Worm (Caenorhabditis elegans) whole organism, mixed stage, embryonic: Measurements from ENCODE around the gene F13H10.9.

ENCODE experiments used
- M03D4.4 ChIP-seq: sonication (generic microtip); optimal IDR thresholded peaks from 2 replicates; lab custom pipeline; 2017; ENCODE audit warnings: mild to moderate bottlenecking, missing genetic modification characterization, missing compliant biosample characterization
- bed-3 ChIP-seq: fragments of 200-800 bp; sonication (Bioruptor generic); optimal IDR thresholded peaks from 3 replicates; lab custom pipeline; 2018; ENCODE audit warnings: mild to moderate bottlenecking, missing genetic modification characterization, moderate library complexity, missing compliant biosample characterization
- blmp-1 ChIP-seq: fragments of 150-350 bp; optimal IDR thresholded peaks from 2 replicates; lab custom pipeline; 2014; ENCODE audit warnings: missing biosample characterization, missing genetic modification characterization
- ceh-39 ChIP-seq: fragments of 150-350 bp; optimal IDR thresholded peaks from 2 replicates; lab custom pipeline; 2014; ENCODE audit warnings: missing biosample characterization, missing genetic modification characterization
- ceh-43 ChIP-seq: fragments of 200-800 bp; sonication (Bioruptor generic); optimal IDR thresholded peaks from 2 replicates; lab custom pipeline; 2018; ENCODE audit warnings: mild to moderate bottlenecking, missing genetic modification characterization, moderate library complexity, missing compliant biosample characterization
- ceh-83 ChIP-seq: fragments of 200-800 bp; sonication (Bioruptor generic); optimal IDR thresholded peaks from 2 replicates; lab custom pipeline; 2018; ENCODE audit warnings: mild to moderate bottlenecking, missing genetic modification characterization, missing compliant biosample characterization
- ces-1 ChIP-seq: fragments of 150-350 bp; optimal IDR thresholded peaks from 2 replicates; lab custom pipeline; 2014; ENCODE audit warnings: missing biosample characterization, missing genetic modification reagents, missing genetic modification characterization
- cnd-1 ChIP-seq: fragments of 200-800 bp; sonication (Bioruptor generic); optimal IDR thresholded peaks from 2 replicates; lab custom pipeline; 2018; ENCODE audit warnings: mild to moderate bottlenecking, missing genetic modification characterization, missing compliant biosample characterization
- drap-1 ChIP-seq: fragments of 200-800 bp; sonication (Bioruptor generic); optimal IDR thresholded peaks from 3 replicates; lab custom pipeline; 2018; ENCODE audit warnings: mild to moderate bottlenecking, missing genetic modification characterization, missing compliant biosample characterization
- elt-1 ChIP-seq: sonication (generic microtip); optimal IDR thresholded peaks from 2 replicates; lab custom pipeline; 2017; ENCODE audit warnings: missing genetic modification characterization, mild to moderate bottlenecking, missing compliant biosample characterization, antibody characterized with exemption, moderate library complexity, borderline replicate concordance; ENCODE audit not compliant: insufficient read depth
- elt-3 ChIP-seq: fragments of 150-350 bp; optimal IDR thresholded peaks from 2 replicates; lab custom pipeline; 2014; ENCODE audit warnings: missing biosample characterization, missing genetic modification characterization
- flh-1 ChIP-seq: fragments of 200-800 bp; sonication (Bioruptor generic); optimal IDR thresholded peaks from 2 replicates; lab custom pipeline; 2018; ENCODE audit warnings: mild to moderate bottlenecking, missing genetic modification characterization, moderate library complexity, missing compliant biosample characterization
- ham-2 ChIP-seq: fragments of 200-800 bp; sonication (Bioruptor generic); optimal IDR thresholded peaks from 2 replicates; lab custom pipeline; 2018; ENCODE audit warnings: mild to moderate bottlenecking, missing genetic modification characterization, missing compliant biosample characterization
- hlh-1 ChIP-seq: fragments of 150-350 bp; optimal IDR thresholded peaks from 2 replicates; lab custom pipeline; 2014; ENCODE audit warnings: missing biosample characterization, missing genetic modification reagents, missing genetic modification characterization
- lin-32 ChIP-seq: fragments of 200-800 bp; sonication (Bioruptor generic); optimal IDR thresholded peaks from 2 replicates; lab custom pipeline; 2018; ENCODE audit warnings: mild to moderate bottlenecking, missing genetic modification characterization, missing compliant biosample characterization
- lsy-2 ChIP-seq: fragments of 150-350 bp; optimal IDR thresholded peaks from 2 replicates; lab custom pipeline; 2014; ENCODE audit warnings: missing biosample characterization, missing genetic modification characterization
- mab-5 ChIP-seq: fragments of 150-350 bp; optimal IDR thresholded peaks from 2 replicates; lab custom pipeline; 2014; ENCODE audit warnings: missing biosample characterization, missing genetic modification characterization
- mep-1 ChIP-seq: fragments of 150-350 bp; optimal IDR thresholded peaks from 2 replicates; lab custom pipeline; 2017; ENCODE audit warnings: missing biosample characterization, missing genetic modification reagents, missing genetic modification characterization, inconsistent platforms
- mls-2 ChIP-seq: sonication (generic microtip); optimal IDR thresholded peaks from 2 replicates; lab custom pipeline; 2016; ENCODE audit warnings: mild to moderate bottlenecking, missing genetic modification characterization, moderate library complexity, missing compliant biosample characterization
- nhr-12 ChIP-seq: fragments of 150-350 bp; optimal IDR thresholded peaks from 2 replicates; lab custom pipeline; 2014; ENCODE audit warnings: missing biosample characterization, missing genetic modification characterization
- nhr-2 ChIP-seq: fragments of 150-350 bp; optimal IDR thresholded peaks from 2 replicates; lab custom pipeline; 2014; ENCODE audit warnings: missing biosample characterization, missing genetic modification characterization
- nhr-237 ChIP-seq: fragments of 150-350 bp; optimal IDR thresholded peaks from 2 replicates; lab custom pipeline; 2014; ENCODE audit warnings: missing biosample characterization, missing genetic modification characterization
- nhr-76 ChIP-seq: sonication (generic microtip); optimal IDR thresholded peaks from 2 replicates; lab custom pipeline; 2017; ENCODE audit warnings: missing biosample characterization, missing genetic modification characterization
- pha-4 ChIP-seq: fragments of 150-350 bp; optimal IDR thresholded peaks from 2 replicates; lab custom pipeline; 2018; ENCODE audit warnings: missing biosample characterization, missing genetic modification reagents, missing genetic modification characterization
- sem-2 ChIP-seq: fragments of 200-800 bp; sonication (Bioruptor generic); optimal IDR thresholded peaks from 2 replicates; lab custom pipeline; 2018; ENCODE audit warnings: mild to moderate bottlenecking, missing genetic modification characterization, missing compliant biosample characterization
- snpc-4 ChIP-seq: fragments of 150-350 bp; optimal IDR thresholded peaks from 2 replicates; lab custom pipeline; 2014; ENCODE audit warnings: missing biosample characterization, missing genetic modification characterization
- sptf-1 ChIP-seq: sonication (generic microtip); optimal IDR thresholded peaks from 2 replicates; lab custom pipeline; 2017; ENCODE audit warnings: mild to moderate bottlenecking, missing genetic modification characterization, moderate library complexity, missing compliant biosample characterization
- tbx-8 ChIP-seq: fragments of 200-800 bp; sonication (Bioruptor generic); optimal IDR thresholded peaks from 2 replicates; lab custom pipeline; 2018; ENCODE audit warnings: mild to moderate bottlenecking, missing genetic modification characterization, moderate library complexity, missing compliant biosample characterization
- unc-120 ChIP-seq: sonication (generic microtip); optimal IDR thresholded peaks from 2 replicates; lab custom pipeline; 2017; ENCODE audit warnings: missing genetic modification characterization, missing compliant biosample characterization; ENCODE audit not compliant: poor library complexity, severe bottlenecking
- unc-39 ChIP-seq: fragments of 150-350 bp; optimal IDR thresholded peaks from 2 replicates; lab custom pipeline; 2014; ENCODE audit warnings: missing biosample characterization, missing genetic modification characterization
- unc-62 ChIP-seq: fragments of 150-350 bp; optimal IDR thresholded peaks from 2 replicates; lab custom pipeline; 2014; ENCODE audit warnings: missing biosample characterization, missing genetic modification reagents, missing genetic modification characterization
- zip-8 ChIP-seq: fragments of 150-350 bp; optimal IDR thresholded peaks from 2 replicates; lab custom pipeline; 2014; ENCODE audit warnings: missing biosample characterization, missing genetic modification characterization
- ztf-11 ChIP-seq: fragments of 150-350 bp; optimal IDR thresholded peaks from 2 replicates; lab custom pipeline; 2014; ENCODE audit warnings: missing biosample characterization, missing genetic modification characterization

The F13H10.9 gene

ce11 chrIV:10970333-10970732, 31.4 kb upstream of the F13H10.9 start:
- TF ChIP-seq mls-2 (tag; lab: Kevin White, UChicago), result no peak

- TF ChIP-seq cnd-1 (tag; lab: Kevin White, UChicago) (no peak), unc-39 (tag; lab: Kevin White, UChicago) (no peak)
Measured at ce11 chrIV:10970767-10971166, 30.9 kb upstream of the F13H10.9 start.

DNA sequence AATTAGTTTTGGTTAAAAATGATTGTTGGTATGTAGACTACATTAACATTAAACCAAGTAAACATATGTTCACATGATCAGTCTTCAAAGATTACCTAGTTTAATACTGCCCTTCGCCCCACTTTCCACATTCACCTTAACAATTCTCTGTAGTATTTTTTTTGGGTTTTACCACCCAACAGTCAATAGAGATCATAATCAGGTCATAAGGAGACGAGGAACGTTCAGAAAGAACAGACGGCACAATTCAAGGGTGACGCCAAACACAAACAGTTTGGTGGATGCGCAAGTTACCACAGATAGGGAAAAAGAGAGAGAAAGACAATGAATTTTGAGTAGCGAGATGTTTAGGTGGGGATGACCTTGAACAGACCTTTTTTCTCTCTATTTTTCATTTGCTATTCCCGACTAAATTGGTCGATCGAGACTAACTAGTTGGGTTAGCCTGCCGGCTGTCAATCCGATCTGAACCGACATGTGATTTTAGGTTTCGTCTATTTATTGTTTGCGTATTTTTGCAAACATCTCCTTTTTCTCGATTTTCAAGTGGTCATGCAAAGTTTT, 30.0 kb upstream of the F13H10.9 start:
- TF ChIP-seq snpc-4 (tag; lab: Kevin White, UChicago) (no peak), sptf-1 (no peak), tbx-8 (no peak), ceh-39 (no peak), zip-8 (no peak), ztf-11 (tag; lab: Kevin White, UChicago) (no peak), mep-1 (tag; lab: Kevin White, UChicago) (no peak), mab-5 (tag; lab: Kevin White, UChicago) (no peak), unc-120 (tag; lab: Kevin White, UChicago) (no peak), ham-2 (GFP tag; lab: Kevin White, UChicago) (no peak), drap-1 (no peak), elt-3 (tag; lab: Kevin White, UChicago) (no peak), lin-32 (GFP tag; lab: Kevin White, UChicago) (no peak), ceh-43 (GFP tag; lab: Kevin White, UChicago) (no peak), lsy-2 (tag; lab: Kevin White, UChicago) (no peak)

DNA sequence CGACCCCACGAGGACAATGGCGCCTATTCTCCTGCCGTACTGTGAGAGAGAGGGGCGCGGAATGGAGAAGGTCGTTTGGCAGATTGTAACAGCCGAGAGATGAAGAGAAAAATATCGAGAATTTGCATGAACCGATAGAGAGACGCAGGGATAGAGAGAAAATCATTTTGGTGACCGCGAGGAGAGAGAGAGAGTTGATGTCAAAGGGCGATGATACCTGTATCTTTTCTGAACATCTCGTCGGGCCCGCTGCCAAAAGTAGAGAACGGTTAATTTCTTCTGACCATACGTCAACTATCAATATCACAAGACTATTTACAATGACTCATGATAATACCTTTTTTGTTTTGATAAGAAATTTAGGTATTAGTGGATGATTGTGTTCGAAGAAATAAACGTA, 25.7 kb upstream of the F13H10.9 start:
- TF ChIP-seq nhr-12 (tag; lab: Kevin White, UChicago), result no peak
- TF ChIP-seq nhr-76 (tag; lab: Kevin White, UChicago), result no peak
- no peak for TF ChIP-seq tbx-8
- TF ChIP-seq M03D4.4 (tag; lab: Kevin White, UChicago), result no peak
- peak; percentile 21 for TF ChIP-seq elt-1 (tag; lab: Kevin White, UChicago)
- no peak for TF ChIP-seq sem-2 (GFP tag; lab: Kevin White, UChicago)
- TF ChIP-seq flh-1 (GFP tag; lab: Kevin White, UChicago), result no peak
- no peak for TF ChIP-seq hlh-1
- TF ChIP-seq unc-120 (tag; lab: Kevin White, UChicago), result no peak

DNA sequence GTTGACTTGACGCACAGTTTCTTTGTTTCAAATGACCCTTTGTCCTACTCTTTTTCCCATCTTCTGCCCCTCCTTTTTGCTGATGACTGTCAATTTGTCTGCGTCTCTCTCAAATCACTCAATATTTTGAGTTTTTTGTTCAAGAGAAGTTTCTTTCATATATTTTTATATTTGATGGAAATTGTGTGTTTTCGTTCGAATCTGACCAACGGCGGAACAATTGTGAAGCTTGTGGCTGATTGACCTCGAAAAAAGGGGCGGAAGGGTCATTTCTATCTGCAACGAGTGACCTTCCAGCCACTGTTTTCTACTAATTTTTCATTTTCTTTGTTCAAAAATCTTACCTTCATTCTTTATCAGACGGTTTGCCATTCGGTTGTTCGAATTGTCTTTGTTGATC, 23.1 kb upstream of the F13H10.9 start:
- TF ChIP-seq nhr-76 (tag; lab: Kevin White, UChicago) (no peak), sem-2 (GFP tag; lab: Kevin White, UChicago) (no peak), ces-1 (GFP tag; lab: Kevin White, UChicago) (no peak), ceh-83 (no peak), blmp-1 (tag; lab: Kevin White, UChicago) (no peak), drap-1 (no peak), cnd-1 (tag; lab: Kevin White, UChicago) (no peak), pha-4 (tag; lab: Kevin White, UChicago) (no peak), lsy-2 (tag; lab: Kevin White, UChicago) (no peak), hlh-1 (no peak), nhr-2 (tag; lab: Kevin White, UChicago) (no peak), zip-8 (no peak), sptf-1 (no peak), bed-3 (GFP tag; lab: Kevin White, UChicago) (no peak), snpc-4 (tag; lab: Kevin White, UChicago) (no peak), nhr-237 (tag; lab: Kevin White, UChicago) (no peak), unc-120 (tag; lab: Kevin White, UChicago) (no peak), unc-62 (no peak), elt-3 (tag; lab: Kevin White, UChicago) (no peak)
